Worm (Caenorhabditis elegans) whole organism, L1 larva: ENCODE data around the gene acox-1.5.

Experiments
- C04F5.9 ChIP-seq: sonication (generic microtip); optimal IDR thresholded peaks from 2 replicates; lab custom pipeline; 2016; ENCODE audit warnings: missing genetic modification characterization, missing compliant biosample characterization
- C16A3.4 ChIP-seq: fragments of 150-350 bp; optimal IDR thresholded peaks from 2 replicates; lab custom pipeline; 2014; ENCODE audit warnings: missing biosample characterization, missing genetic modification characterization
- C34B4.2 ChIP-seq: sonication (generic microtip); optimal IDR thresholded peaks from 2 replicates; lab custom pipeline; 2017; ENCODE audit warnings: mild to moderate bottlenecking, missing genetic modification characterization, missing compliant biosample characterization
- Y116A8C.19 ChIP-seq: sonication (generic microtip); optimal IDR thresholded peaks from 2 replicates; lab custom pipeline; 2016; ENCODE audit warnings: missing compliant biosample characterization, missing genetic modification characterization, borderline replicate concordance
- aha-1 ChIP-seq: fragments of 150-350 bp; optimal IDR thresholded peaks from 2 replicates; lab custom pipeline; 2014; ENCODE audit warnings: missing biosample characterization, missing genetic modification characterization
- aly-2 ChIP-seq: fragments of 150-350 bp; optimal IDR thresholded peaks from 2 replicates; lab custom pipeline; 2014; ENCODE audit warnings: missing biosample characterization, missing genetic modification characterization
- blmp-1 ChIP-seq: fragments of 150-350 bp; optimal IDR thresholded peaks from 2 replicates; lab custom pipeline; 2014; ENCODE audit warnings: missing biosample characterization, missing genetic modification characterization
- ceh-63 ChIP-seq: fragments of 200-800 bp; sonication (Bioruptor generic); optimal IDR thresholded peaks from 2 replicates; lab custom pipeline; 2018; ENCODE audit warnings: mild to moderate bottlenecking, missing genetic modification characterization, missing compliant biosample characterization
- ceh-8 ChIP-seq: fragments of 200-800 bp; sonication (Bioruptor generic); optimal IDR thresholded peaks from 2 replicates; lab custom pipeline; 2018; ENCODE audit warnings: mild to moderate bottlenecking, missing genetic modification characterization, moderate library complexity, missing compliant biosample characterization
- ces-1 ChIP-seq: fragments of 150-350 bp; optimal IDR thresholded peaks from 2 replicates; lab custom pipeline; 2014; ENCODE audit warnings: missing biosample characterization, missing genetic modification reagents, missing genetic modification characterization
- dpl-1 ChIP-seq, 3 experiments: fragments of 150-350 bp in 2 of 3; sonication (generic microtip) in 1 of 3; optimal IDR thresholded peaks; 2 replicates each; lab custom pipeline; 2014 to 2017; ENCODE audit warnings: missing biosample characterization in 3 of 3, missing genetic modification characterization in 3 of 3, missing genetic modification reagents in 3 of 3
- dsc-1 ChIP-seq: sonication (generic microtip); optimal IDR thresholded peaks from 2 replicates; lab custom pipeline; 2016; ENCODE audit warnings: mild to moderate bottlenecking, missing genetic modification characterization, missing compliant biosample characterization
- egl-13 ChIP-seq: sonication (generic microtip); optimal IDR thresholded peaks from 2 replicates; lab custom pipeline; 2016; ENCODE audit warnings: missing genotype, missing genetic modification reagents, missing genetic modification characterization, missing compliant biosample characterization
- elt-3 ChIP-seq, 6 experiments: fragments of 150-350 bp in 1 of 6; sonication (generic microtip); optimal IDR thresholded peaks; 2 replicates each; lab custom pipeline; 2017 to 2018; ENCODE audit warnings: missing biosample characterization in 6 of 6, missing genetic modification characterization in 6 of 6, inconsistent platforms in 1 of 6
- ets-5 ChIP-seq: fragments of 200-800 bp; sonication (Bioruptor generic); IDR thresholded peaks from 2 replicates; pipeline ENCODE4 v1.3.6; 2022; ENCODE audit warnings: missing genetic modification characterization, missing compliant biosample characterization
- fkh-4 ChIP-seq: sonication (generic microtip); optimal IDR thresholded peaks from 2 replicates; lab custom pipeline; 2016; ENCODE audit warnings: missing compliant biosample characterization, missing genetic modification characterization, borderline replicate concordance
- fkh-8 ChIP-seq: sonication (generic microtip); optimal IDR thresholded peaks from 2 replicates; lab custom pipeline; 2016; ENCODE audit warnings: mild to moderate bottlenecking, missing genetic modification characterization, missing compliant biosample characterization
- fos-1 ChIP-seq: fragments of 150-350 bp; optimal IDR thresholded peaks from 2 replicates; lab custom pipeline; 2014; ENCODE audit warnings: missing biosample characterization, missing genetic modification characterization
- grh-1 ChIP-seq: fragments of 200-800 bp; sonication (Bioruptor generic); IDR thresholded peaks from 2 replicates; pipeline ENCODE4 v1.3.6; 2022; ENCODE audit warnings: missing genetic modification reagents, missing genetic modification characterization, missing compliant biosample characterization
- hlh-17 ChIP-seq: fragments of 200-800 bp; sonication (Bioruptor generic); optimal IDR thresholded peaks from 2 replicates; lab custom pipeline; 2018; ENCODE audit warnings: missing genetic modification characterization, mild to moderate bottlenecking, missing compliant biosample characterization, moderate library complexity, borderline replicate concordance
- hlh-4 ChIP-seq: sonication (generic microtip); optimal IDR thresholded peaks from 2 replicates; lab custom pipeline; 2016; ENCODE audit warnings: mild to moderate bottlenecking, missing genetic modification characterization, missing compliant biosample characterization
- hpl-2 ChIP-seq: fragments of 150-350 bp; optimal IDR thresholded peaks from 2 replicates; lab custom pipeline; 2014; ENCODE audit warnings: missing biosample characterization, missing genetic modification reagents, missing genetic modification characterization
- isw-1 ChIP-seq: fragments of 200-800 bp; sonication (Bioruptor generic); IDR thresholded peaks from 2 replicates; pipeline ENCODE4 v1.3.6; 2022; ENCODE audit warnings: missing genetic modification characterization, missing compliant biosample characterization
- lin-14 ChIP-seq: fragments of 200-800 bp; sonication (Bioruptor generic); optimal IDR thresholded peaks from 2 replicates; lab custom pipeline; 2018; ENCODE audit warnings: mild to moderate bottlenecking, missing genetic modification characterization, moderate library complexity, missing compliant biosample characterization
- lin-35 ChIP-seq, 2 experiments: fragments of 150-350 bp; optimal IDR thresholded peaks; 2 replicates each; lab custom pipeline; 2014; ENCODE audit warnings: missing biosample characterization in 2 of 2, missing genetic modification characterization in 2 of 2, missing genetic modification reagents in 2 of 2
- lir-3 ChIP-seq: sonication (generic microtip); optimal IDR thresholded peaks from 2 replicates; lab custom pipeline; 2016; ENCODE audit warnings: mild to moderate bottlenecking, missing genetic modification characterization, moderate library complexity, missing compliant biosample characterization; ENCODE audit not compliant: poor library complexity
- mab-9 ChIP-seq: fragments of 200-800 bp; sonication (Bioruptor generic); IDR thresholded peaks from 2 replicates; pipeline ENCODE4 v1.3.6; 2022; ENCODE audit warnings: missing genetic modification reagents, missing genetic modification characterization, missing compliant biosample characterization
- mdl-1 ChIP-seq, 2 experiments: fragments of 150-350 bp; optimal IDR thresholded peaks; 2 replicates each; lab custom pipeline; 2014 to 2017; ENCODE audit warnings: missing biosample characterization in 2 of 2, missing genetic modification characterization in 2 of 2, inconsistent platforms in 1 of 2
- mef-2 ChIP-seq: fragments of 150-350 bp; optimal IDR thresholded peaks from 2 replicates; lab custom pipeline; 2014; ENCODE audit warnings: missing biosample characterization, missing genetic modification characterization
- nhr-11 ChIP-seq: fragments of 150-350 bp; optimal IDR thresholded peaks from 2 replicates; lab custom pipeline; 2014; ENCODE audit warnings: missing biosample characterization, missing genetic modification characterization
- nhr-12 ChIP-seq: sonication (generic microtip); optimal IDR thresholded peaks from 2 replicates; lab custom pipeline; 2017; ENCODE audit warnings: missing biosample characterization, missing genetic modification characterization
- nhr-20 ChIP-seq: sonication (generic microtip); optimal IDR thresholded peaks from 2 replicates; lab custom pipeline; 2016; ENCODE audit warnings: mild to moderate bottlenecking, missing genetic modification characterization, missing compliant biosample characterization
- nhr-237 ChIP-seq: fragments of 150-350 bp; optimal IDR thresholded peaks from 2 replicates; lab custom pipeline; 2014; ENCODE audit warnings: missing biosample characterization, missing genetic modification characterization
- nhr-47 ChIP-seq: sonication (generic microtip); optimal IDR thresholded peaks from 2 replicates; lab custom pipeline; 2016; ENCODE audit warnings: mild to moderate bottlenecking, missing genetic modification characterization, moderate library complexity, missing compliant biosample characterization
- nhr-71 ChIP-seq: sonication (generic microtip); optimal IDR thresholded peaks from 2 replicates; lab custom pipeline; 2016; ENCODE audit warnings: mild to moderate bottlenecking, missing genetic modification characterization, moderate library complexity, missing compliant biosample characterization
- nhr-77 ChIP-seq: fragments of 150-350 bp; optimal IDR thresholded peaks from 2 replicates; lab custom pipeline; 2014; ENCODE audit warnings: missing biosample characterization, missing genetic modification characterization
- nhr-85 ChIP-seq: sonication (generic microtip); peaks from one replicate; lab custom pipeline; 2016; ENCODE audit warnings: missing genetic modification characterization, inconsistent platforms, missing compliant biosample characterization
- pax-3 ChIP-seq: fragments of 200-800 bp; sonication (Bioruptor generic); optimal IDR thresholded peaks from 2 replicates; lab custom pipeline; 2018; ENCODE audit warnings: mild to moderate bottlenecking, missing genetic modification characterization, moderate library complexity, missing compliant biosample characterization
- pqm-1 ChIP-seq: sonication (generic microtip); optimal IDR thresholded peaks from 3 replicates; lab custom pipeline; 2017; ENCODE audit warnings: missing biosample characterization, missing genetic modification characterization
- snu-23 ChIP-seq: sonication (generic microtip); optimal IDR thresholded peaks from 2 replicates; lab custom pipeline; 2016; ENCODE audit warnings: missing genetic modification characterization, missing compliant biosample characterization
- sox-4 ChIP-seq: sonication (generic microtip); optimal IDR thresholded peaks from 2 replicates; lab custom pipeline; 2016; ENCODE audit warnings: missing genetic modification characterization, missing compliant biosample characterization
- sptf-1 ChIP-seq: fragments of 150-350 bp; optimal IDR thresholded peaks from 2 replicates; lab custom pipeline; 2014; ENCODE audit warnings: missing biosample characterization, missing genetic modification characterization
- sup-37 ChIP-seq: fragments of 200-800 bp; sonication (Bioruptor generic); optimal IDR thresholded peaks from 2 replicates; lab custom pipeline; 2018; ENCODE audit warnings: mild to moderate bottlenecking, missing genetic modification characterization, missing compliant biosample characterization
- swsn-7 ChIP-seq: sonication (generic microtip); optimal IDR thresholded peaks from 2 replicates; lab custom pipeline; 2016; ENCODE audit warnings: missing genetic modification characterization, missing compliant biosample characterization
- tbx-2 ChIP-seq: sonication (generic microtip); optimal IDR thresholded peaks from 2 replicates; lab custom pipeline; 2016; ENCODE audit warnings: missing genetic modification characterization, missing compliant biosample characterization
- unc-130 ChIP-seq: fragments of 150-350 bp; optimal IDR thresholded peaks from 2 replicates; lab custom pipeline; 2017; ENCODE audit warnings: missing biosample characterization, missing genetic modification characterization, inconsistent platforms
- unc-30 ChIP-seq: sonication (generic microtip); optimal IDR thresholded peaks from 2 replicates; lab custom pipeline; 2017; ENCODE audit warnings: missing biosample characterization, missing genetic modification characterization
- unc-62 ChIP-seq: fragments of 150-350 bp; optimal IDR thresholded peaks from 2 replicates; lab custom pipeline; 2014; ENCODE audit warnings: missing biosample characterization, missing genetic modification reagents, missing genetic modification characterization
- unc-86 ChIP-seq: sonication (generic microtip); optimal IDR thresholded peaks from 2 replicates; lab custom pipeline; 2016; ENCODE audit warnings: missing genetic modification characterization, missing compliant biosample characterization
- unc-98 ChIP-seq: fragments of 200-800 bp; sonication (Bioruptor generic); IDR thresholded peaks from 2 replicates; pipeline ENCODE4 v1.3.6; 2022; ENCODE audit warnings: missing genetic modification characterization, missing compliant biosample characterization
- vab-15 ChIP-seq: sonication (generic microtip); optimal IDR thresholded peaks from 2 replicates; lab custom pipeline; 2017; ENCODE audit warnings: missing genotype, mild to moderate bottlenecking, missing genetic modification characterization, missing compliant biosample characterization
- xbp-1 ChIP-seq: sonication (generic microtip); optimal IDR thresholded peaks from 2 replicates; lab custom pipeline; 2016; ENCODE audit warnings: missing genetic modification characterization, missing compliant biosample characterization
- ztf-4 ChIP-seq: fragments of 150-350 bp; optimal IDR thresholded peaks from 2 replicates; lab custom pipeline; 2014; ENCODE audit warnings: missing biosample characterization, missing genetic modification characterization

Gene acox-1.5

ce11 chrIII:9631117-9631655 is 39.2 kb upstream of the acox-1.5 start, which contains the start of gene ubc-7 (continued):
- TF ChIP-seq nhr-11 (tag; lab: Kevin White, UChicago) (peak; percentile 38), hpl-2 (GFP tag; lab: Kevin White, UChicago) (no peak), C34B4.2 (no peak), blmp-1 (peak; percentile 99), nhr-71 (tag; lab: Kevin White, UChicago) (peak; percentile 88), mdl-1 (tag; optimal IDR thresholded peaks at IDR 0.05; lab: Kevin White, UChicago) (peak in 1 of 2 experiments; percentile 93), aly-2 (tag; lab: Kevin White, UChicago) (peak; percentile 15), sup-37 (no peak), C16A3.4 (peak; percentile 85), grh-1 (GFP tag; lab: Robert Waterston, UW) (peak; percentile 76), nhr-85 (tag; lab: Kevin White, UChicago) (peak; percentile 86), nhr-12 (tag; lab: Kevin White, UChicago) (peak; percentile 2), fkh-8 (tag; lab: Kevin White, UChicago) (peak; percentile 78), hlh-4 (tag; lab: Kevin White, UChicago) (no peak), ztf-4 (tag; lab: Kevin White, UChicago) (peak; percentile 56), fkh-4 (tag; lab: Kevin White, UChicago) (no peak), dpl-1 (GFP tag; optimal IDR thresholded peaks at IDR 0.05; lab: Kevin White, UChicago) (peak; percentile 98 to 99 (median 99)), pax-3 (no peak), ets-5 (GFP tag; lab: Robert Waterston, UW) (no peak), unc-30 (no peak), unc-98 (no peak), C04F5.9 (peak; percentile 64), elt-3 (tag; optimal IDR thresholded peaks at IDR 0.05; lab: Kevin White, UChicago) (peak in 3 of 6 experiments; percentile 20 to 92 (median 74)), unc-86 (tag; lab: Kevin White, UChicago) (peak; percentile 74), xbp-1 (tag; lab: Kevin White, UChicago) (peak; percentile 79), aha-1 (tag; lab: Kevin White, UChicago) (peak; percentile 28), isw-1 (peak; percentile 82), pqm-1 (no peak), mab-9 (GFP tag; lab: Robert Waterston, UW) (no peak), fos-1 (tag; lab: Kevin White, UChicago) (peak; percentile 63), lir-3 (tag; lab: Kevin White, UChicago) (peak; percentile 69), egl-13 (peak; percentile 53), sox-4 (tag; lab: Kevin White, UChicago) (peak; percentile 51), unc-62 (GFP tag; lab: Kevin White, UChicago) (no peak), lin-35 (GFP tag; optimal IDR thresholded peaks at IDR 0.05; lab: Kevin White, UChicago) (peak; percentile 99), ceh-8 (GFP tag; lab: Kevin White, UChicago) (no peak), ceh-63 (GFP tag; lab: Kevin White, UChicago) (no peak), unc-130 (tag; lab: Kevin White, UChicago) (peak; percentile 88), mef-2 (no peak), Y116A8C.19 (tag; lab: Kevin White, UChicago) (no peak), swsn-7 (peak; percentile 75), tbx-2 (tag; lab: Kevin White, UChicago) (peak; percentile 85), hlh-17 (GFP tag; lab: Kevin White, UChicago) (no peak), snu-23 (GFP tag; lab: Kevin White, UChicago) (peak; percentile 89), vab-15 (no peak), nhr-77 (tag; lab: Kevin White, UChicago) (peak; percentile 79), dsc-1 (peak; percentile 67), nhr-47 (peak; percentile 89), lin-14 (GFP tag; lab: Kevin White, UChicago) (peak; percentile 76), sptf-1 (tag; lab: Kevin White, UChicago) (no peak), ces-1 (no peak), nhr-20 (peak; percentile 87), nhr-237 (tag; lab: Kevin White, UChicago) (peak; percentile 55)
